Fruit fly (Drosophila melanogaster) whole organism, prepupa: ENCODE results near the gene Ccn.

Source experiments
- Blimp-1 ChIP-seq: fragments of 200-800 bp; sonication (Bioruptor generic); optimal IDR thresholded peaks from 3 replicates; lab custom pipeline; 2017; ENCODE audit warnings: missing biosample characterization, missing genetic modification characterization, mild to moderate bottlenecking, moderate library complexity, missing genetic modification reagents
- CG10631 ChIP-seq: fragments of 200-800 bp; sonication (Bioruptor generic); optimal IDR thresholded peaks from 2 replicates; lab custom pipeline; 2016; ENCODE audit warnings: missing biosample characterization, missing genetic modification characterization
- CG10669 ChIP-seq: fragments of 200-800 bp; sonication (Bioruptor generic); optimal IDR thresholded peaks from 3 replicates; lab custom pipeline; 2018; ENCODE audit warnings: missing biosample characterization, mild to moderate bottlenecking, missing genetic modification characterization, moderate library complexity
- CG11762 ChIP-seq: fragments of 200-800 bp; sonication (Bioruptor generic); optimal IDR thresholded peaks from 3 replicates; lab custom pipeline; 2016; ENCODE audit warnings: missing biosample characterization, missing genetic modification characterization; ENCODE audit not compliant: insufficient read depth
- CG11902 ChIP-seq: fragments of 200-800 bp; sonication (Bioruptor generic); optimal IDR thresholded peaks from 3 replicates; lab custom pipeline; 2016; ENCODE audit warnings: missing biosample characterization, missing genetic modification characterization
- CG15336 ChIP-seq: fragments of 200-800 bp; sonication (Bioruptor generic); IDR thresholded peaks from 2 replicates; pipeline ENCODE4 v1.3.6; 2022; ENCODE audit warnings: missing biosample characterization, missing genetic modification characterization
- CG1621 ChIP-seq: fragments of 200-800 bp; sonication (Bioruptor generic); optimal IDR thresholded peaks from 3 replicates; lab custom pipeline; 2018; ENCODE audit warnings: missing biosample characterization, mild to moderate bottlenecking, missing genetic modification characterization
- CG16779 ChIP-seq: fragments of 200-800 bp; sonication (Bioruptor generic); optimal IDR thresholded peaks from 3 replicates; lab custom pipeline; 2017; ENCODE audit warnings: missing biosample characterization, mild to moderate bottlenecking, missing genetic modification characterization
- CG32006 ChIP-seq: fragments of 200-800 bp; sonication (Bioruptor generic); optimal IDR thresholded peaks from 3 replicates; lab custom pipeline; 2017; ENCODE audit warnings: missing biosample characterization, mild to moderate bottlenecking, missing genetic modification characterization
- CG34406 ChIP-seq: fragments of 200-800 bp; sonication (Bioruptor generic); optimal IDR thresholded peaks from 3 replicates; lab custom pipeline; 2016; ENCODE audit warnings: missing biosample characterization, missing genetic modification characterization
- CG3919 ChIP-seq: fragments of 200-800 bp; sonication (Bioruptor generic); optimal IDR thresholded peaks from 3 replicates; lab custom pipeline; 2016; ENCODE audit warnings: missing biosample characterization, missing genetic modification characterization
- CG4318 ChIP-seq: fragments of 200-800 bp; sonication (Bioruptor generic); optimal IDR thresholded peaks from 3 replicates; lab custom pipeline; 2017; ENCODE audit warnings: missing biosample characterization, mild to moderate bottlenecking, missing genetic modification characterization
- CG6163 ChIP-seq: fragments of 200-800 bp; sonication (Bioruptor generic); IDR thresholded peaks from 3 replicates; pipeline ENCODE4 v1.3.6; 2022; ENCODE audit warnings: missing biosample characterization, missing genetic modification characterization
- CG6276 ChIP-seq: fragments of 200-800 bp; sonication (Bioruptor generic); optimal IDR thresholded peaks from 2 replicates; lab custom pipeline; 2017; ENCODE audit warnings: missing biosample characterization, mild to moderate bottlenecking, missing genetic modification characterization
- CG6792 ChIP-seq: fragments of 200-800 bp; sonication (Bioruptor generic); optimal IDR thresholded peaks from 3 replicates; lab custom pipeline; 2016; ENCODE audit warnings: missing biosample characterization, missing genetic modification characterization
- CG6808 ChIP-seq: fragments of 200-800 bp; sonication (Bioruptor generic); optimal IDR thresholded peaks from 3 replicates; lab custom pipeline; 2017; ENCODE audit warnings: missing biosample characterization, missing genetic modification characterization, mild to moderate bottlenecking, moderate library complexity, missing genetic modification reagents
- CG6854 ChIP-seq: fragments of 200-800 bp; sonication (Bioruptor generic); optimal IDR thresholded peaks from 2 replicates; lab custom pipeline; 2017; ENCODE audit warnings: missing biosample characterization, mild to moderate bottlenecking, missing genetic modification characterization
- CG7368 ChIP-seq: fragments of 200-800 bp; sonication (Bioruptor generic); optimal IDR thresholded peaks from 3 replicates; lab custom pipeline; 2016; ENCODE audit warnings: missing biosample characterization, missing genetic modification characterization
- CG8119 ChIP-seq: fragments of 200-800 bp; sonication (Bioruptor generic); IDR thresholded peaks from 3 replicates; pipeline ENCODE4 v1.3.6; 2022; ENCODE audit warnings: missing biosample characterization, missing genetic modification characterization
- CG8319 ChIP-seq: fragments of 200-800 bp; sonication (Bioruptor generic); optimal IDR thresholded peaks from 3 replicates; lab custom pipeline; 2016; ENCODE audit warnings: missing biosample characterization, missing genetic modification characterization
- CG8632 ChIP-seq: fragments of 200-800 bp; sonication (Bioruptor generic); optimal IDR thresholded peaks from 3 replicates; lab custom pipeline; 2016; ENCODE audit warnings: missing biosample characterization, missing genetic modification characterization
- CG9139 ChIP-seq: fragments of 200-800 bp; sonication (Bioruptor generic); optimal IDR thresholded peaks from 3 replicates; lab custom pipeline; 2017; ENCODE audit warnings: missing biosample characterization, mild to moderate bottlenecking, missing genetic modification characterization
- Eip75B ChIP-seq: fragments of 200-800 bp; sonication (Bioruptor generic); optimal IDR thresholded peaks from 3 replicates; lab custom pipeline; 2016; ENCODE audit warnings: missing biosample characterization, missing genetic modification characterization
- Eip78C ChIP-seq: fragments of 200-800 bp; sonication (Bioruptor generic); peaks from one replicate; lab custom pipeline; 2016; ENCODE audit warnings: missing biosample characterization, missing genetic modification characterization
- Ets21C ChIP-seq: fragments of 200-800 bp; sonication (Bioruptor generic); optimal IDR thresholded peaks from 3 replicates; lab custom pipeline; 2016; ENCODE audit warnings: missing biosample characterization, missing genetic modification characterization
- Ets96B ChIP-seq: fragments of 200-800 bp; optimal IDR thresholded peaks from 2 replicates; lab custom pipeline; 2019; ENCODE audit warnings: missing biosample characterization, mild to moderate bottlenecking, missing genetic modification characterization, moderate library complexity
- Hr38 ChIP-seq: sonication (Bioruptor generic); optimal IDR thresholded peaks from 2 replicates; lab custom pipeline; 2016; ENCODE audit warnings: missing biosample characterization, missing genetic modification characterization
- Hr4 ChIP-seq: fragments of 200-800 bp; sonication (Bioruptor generic); optimal IDR thresholded peaks from 3 replicates; lab custom pipeline; 2016; ENCODE audit warnings: missing biosample characterization, missing genetic modification characterization
- Lpt ChIP-seq: fragments of 200-800 bp; sonication (Bioruptor generic); optimal IDR thresholded peaks from 3 replicates; lab custom pipeline; 2016; ENCODE audit warnings: missing biosample characterization, missing genetic modification characterization
- Met ChIP-seq: fragments of 200-800 bp; sonication (Bioruptor generic); optimal IDR thresholded peaks from 3 replicates; lab custom pipeline; 2016; ENCODE audit warnings: missing biosample characterization, missing genetic modification characterization
- OdsH ChIP-seq: fragments of 200-800 bp; sonication (Bioruptor generic); optimal IDR thresholded peaks from 3 replicates; lab custom pipeline; 2016; ENCODE audit warnings: missing biosample characterization, missing genetic modification characterization
- Smox ChIP-seq: fragments of 200-800 bp; sonication (Bioruptor generic); optimal IDR thresholded peaks from 3 replicates; lab custom pipeline; 2016; ENCODE audit warnings: missing biosample characterization, missing genetic modification characterization
- Sox14 ChIP-seq: fragments of 200-800 bp; sonication (Bioruptor generic); optimal IDR thresholded peaks from 3 replicates; lab custom pipeline; 2016; ENCODE audit warnings: missing biosample characterization, missing genetic modification characterization
- Sox15 ChIP-seq: fragments of 200-800 bp; sonication (Bioruptor generic); optimal IDR thresholded peaks from 3 replicates; lab custom pipeline; 2016; ENCODE audit warnings: missing biosample characterization, missing genetic modification characterization
- achi ChIP-seq: fragments of 200-800 bp; sonication (Bioruptor generic); optimal IDR thresholded peaks from 3 replicates; lab custom pipeline; 2016; ENCODE audit warnings: missing biosample characterization, missing genetic modification characterization
- cyc ChIP-seq: fragments of 200-800 bp; sonication (Bioruptor generic); optimal IDR thresholded peaks from 3 replicates; lab custom pipeline; 2016; ENCODE audit warnings: missing biosample characterization, missing genetic modification characterization
- dsx ChIP-seq: fragments of 200-800 bp; optimal IDR thresholded peaks from 3 replicates; lab custom pipeline; 2019; ENCODE audit warnings: missing biosample characterization, mild to moderate bottlenecking, missing genetic modification characterization, moderate library complexity; ENCODE audit not compliant: poor library complexity, severe bottlenecking
- eg ChIP-seq: fragments of 200-800 bp; sonication (Bioruptor generic); IDR thresholded peaks from 3 replicates; pipeline ENCODE4 v1.3.6; 2022; ENCODE audit warnings: missing biosample characterization, missing genetic modification characterization
- fd59A ChIP-seq: fragments of 200-800 bp; sonication (Bioruptor generic); optimal IDR thresholded peaks from 2 replicates; lab custom pipeline; 2017; ENCODE audit warnings: missing biosample characterization, mild to moderate bottlenecking, missing genetic modification characterization, missing genetic modification reagents
- fd85E ChIP-seq: fragments of 200-800 bp; sonication (Bioruptor generic); optimal IDR thresholded peaks from 3 replicates; lab custom pipeline; 2016; ENCODE audit warnings: missing biosample characterization, missing genetic modification characterization
- fkh ChIP-seq: fragments of 200-800 bp; sonication (Bioruptor generic); optimal IDR thresholded peaks from 3 replicates; lab custom pipeline; 2017; ENCODE audit warnings: missing biosample characterization, mild to moderate bottlenecking, missing genetic modification characterization, moderate library complexity
- lz ChIP-seq: fragments of 200-800 bp; sonication (Bioruptor generic); optimal IDR thresholded peaks from 3 replicates; lab custom pipeline; 2016; ENCODE audit warnings: missing biosample characterization, missing genetic modification characterization
- net ChIP-seq: fragments of 200-800 bp; sonication (Bioruptor generic); optimal IDR thresholded peaks from 3 replicates; lab custom pipeline; 2016; ENCODE audit warnings: missing biosample characterization, missing genetic modification characterization
- pdm3 ChIP-seq: fragments of 200-800 bp; sonication (Bioruptor generic); optimal IDR thresholded peaks from 3 replicates; lab custom pipeline; 2016; ENCODE audit warnings: missing biosample characterization, missing genetic modification characterization
- salr ChIP-seq, 2 experiments: fragments of 200-800 bp; sonication (Bioruptor generic); optimal IDR thresholded peaks; 3 replicates each; lab custom pipeline; 2016 to 2018; ENCODE audit warnings: missing biosample characterization in 2 of 2, missing genetic modification characterization in 2 of 2, mild to moderate bottlenecking in 1 of 2
- ss ChIP-seq, 2 experiments: fragments of 200-800 bp; sonication (Bioruptor generic); optimal IDR thresholded peaks; 2 replicates in 1 of 2; 3 replicates in 1 of 2; lab custom pipeline; 2017 to 2018; ENCODE audit warnings: mild to moderate bottlenecking in 2 of 2, missing biosample characterization in 2 of 2, missing genetic modification characterization in 2 of 2, moderate library complexity in 1 of 2
- svp ChIP-seq: fragments of 200-800 bp; sonication (Bioruptor generic); peaks from one replicate; lab custom pipeline; 2016; ENCODE audit warnings: missing biosample characterization, missing genetic modification characterization
- topi ChIP-seq: fragments of 200-800 bp; sonication (Bioruptor generic); optimal IDR thresholded peaks from 3 replicates; lab custom pipeline; 2016; ENCODE audit warnings: missing biosample characterization, missing genetic modification characterization
- vri ChIP-seq: fragments of 200-800 bp; sonication (Bioruptor generic); optimal IDR thresholded peaks from 3 replicates; lab custom pipeline; 2016; ENCODE audit warnings: missing biosample characterization, mild to moderate bottlenecking, missing genetic modification characterization

Gene Ccn

DNA sequence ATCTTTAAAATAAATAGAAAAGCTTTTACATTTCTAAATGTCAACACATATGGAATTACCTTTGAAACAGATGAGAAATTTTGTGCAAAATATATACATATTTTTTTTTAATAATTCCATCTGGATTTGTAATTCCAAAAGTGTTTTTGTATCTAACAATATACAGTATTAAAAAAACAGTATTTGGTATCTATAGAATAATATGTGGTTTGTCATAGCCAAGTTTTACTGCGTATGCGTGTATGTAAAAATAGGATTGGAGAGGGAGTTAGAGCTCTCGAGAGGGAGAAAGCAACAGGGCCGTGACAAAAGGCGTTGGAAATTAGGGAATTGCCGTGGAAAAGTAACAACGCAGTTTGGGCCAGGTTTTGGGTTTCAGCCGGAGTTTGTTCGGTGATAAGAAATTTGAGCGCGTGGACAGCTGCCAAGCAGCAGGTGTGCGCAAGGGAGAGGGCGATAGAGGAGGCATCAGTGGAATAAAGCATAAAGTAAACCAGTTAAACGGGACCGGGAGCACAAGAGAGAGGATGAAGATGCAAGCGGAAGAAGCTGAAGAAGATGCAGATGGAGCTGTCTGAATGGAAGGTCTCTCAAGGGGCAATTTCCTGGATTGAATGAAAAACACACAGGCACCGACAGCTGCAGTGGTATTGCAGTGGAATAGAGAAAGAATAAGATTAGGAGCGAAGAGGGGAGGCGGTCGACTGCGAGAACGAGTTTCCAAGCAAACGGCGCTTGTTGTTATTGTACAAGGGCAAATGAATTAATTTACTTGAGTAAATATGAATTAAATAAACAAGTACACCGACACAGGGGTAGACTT, 36.7 kb upstream of the Ccn start:
- TF ChIP-seq fd59A (GFP tag; lab: Kevin White, UChicago) (peak; percentile 2), OdsH (peak; percentile 14), CG10631 (GFP tag; lab: Kevin White, UChicago) (peak; percentile 7), CG6163 (GFP tag; lab: Robert Waterston, UW) (peak; percentile 31; the same call in 1 of the 3 replicates), Sox14 (no peak), Smox (GFP tag; lab: Kevin White, UChicago) (peak; percentile 6), CG15336 (0 out of 2 replicates have a peak, but pooled peaks have one; percentile 15), CG32006 (GFP tag; lab: Kevin White, UChicago) (peak; percentile 32), Lpt (GFP tag; lab: Kevin White, UChicago) (no peak), Eip78C (GFP tag; lab: Kevin White, UChicago) (peak; percentile 77), CG7368 (GFP tag; lab: Kevin White, UChicago) (peak; percentile 41), CG1621 (peak; percentile 35), Met (GFP tag; lab: Kevin White, UChicago) (peak; percentile 14), CG8319 (GFP tag; lab: Kevin White, UChicago) (no peak), CG16779 (tag; lab: Kevin White, UChicago) (no peak), CG4318 (GFP tag; lab: Kevin White, UChicago) (no peak), lz (GFP tag; lab: Kevin White, UChicago) (peak; percentile 0), CG6792 (GFP tag; lab: Kevin White, UChicago) (peak; percentile 44), Sox15 (GFP tag; lab: Kevin White, UChicago) (no peak), CG11902 (no peak), topi (GFP tag; lab: Kevin White, UChicago) (peak; percentile 35), pdm3 (no peak), net (GFP tag; lab: Kevin White, UChicago) (peak; percentile 13), Hr4 (GFP tag; lab: Kevin White, UChicago) (peak; percentile 21), svp (GFP tag; lab: Kevin White, UChicago) (peak; percentile 64), CG6276 (GFP tag; lab: Kevin White, UChicago) (no peak), CG34406 (GFP tag; lab: Kevin White, UChicago) (no peak), Ets96B (tag; lab: Kevin White, UChicago) (no peak), CG8632 (GFP tag; lab: Kevin White, UChicago) (no peak), salr (GFP tag; optimal IDR thresholded peaks at IDR 0.05; lab: Kevin White, UChicago) (no peak), Ets21C (GFP tag; lab: Kevin White, UChicago) (no peak), fd85E (GFP tag; lab: Kevin White, UChicago) (peak; percentile 18), CG8119 (GFP tag; lab: Robert Waterston, UW) (no peak), ss (GFP tag; optimal IDR thresholded peaks at IDR 0.05; lab: Kevin White, UChicago) (peak; percentile 17 to 26), CG3919 (GFP tag; lab: Kevin White, UChicago) (peak; percentile 49), CG6808 (peak; percentile 13), CG6854 (peak; percentile 53), cyc (GFP tag; lab: Kevin White, UChicago) (peak; percentile 28), Hr38 (GFP tag; lab: Kevin White, UChicago) (no peak), CG9139 (GFP tag; lab: Kevin White, UChicago) (no peak), CG11762 (GFP tag; lab: Kevin White, UChicago) (peak; percentile 42), dsx (no peak), fkh (GFP tag; lab: Kevin White, UChicago) (peak; percentile 90), achi (GFP tag; lab: Kevin White, UChicago) (peak; percentile 0), eg (no peak), Blimp-1 (peak; percentile 33), Eip75B (GFP tag; lab: Kevin White, UChicago) (peak; percentile 46), vri (GFP tag; lab: Kevin White, UChicago) (peak; percentile 56), CG10669 (GFP tag; lab: Kevin White, UChicago) (peak; percentile 59)
